Worm (Caenorhabditis elegans): ENCODE results near the gene B0554.7.

Gene B0554.7

ce11 chrV:459464-459863, 18.6 kb upstream of the B0554.7 start, which contains the start of gene nhr-203 (continued):
- TF ChIP-seq sdz-12 (GFP tag; optimal IDR thresholded peaks at IDR 0.05): no peak
- TF ChIP-seq Y105C5A.15 (GFP tag; IDR thresholded peaks at IDR 0.05): no peak
- no peak for TF ChIP-seq T26A8.4 (GFP tag; IDR thresholded peaks at IDR 0.05)
- TF ChIP-seq zag-1 (tag; optimal IDR thresholded peaks at IDR 0.05): no peak
- TF ChIP-seq daf-19 (GFP tag; conservative IDR thresholded peaks at IDR 0.05): no peak
- TF ChIP-seq daf-8 (GFP tag; IDR thresholded peaks at IDR 0.05): no peak
- no peak for TF ChIP-seq attf-4 (tag; optimal IDR thresholded peaks at IDR 0.05)
- no peak for TF ChIP-seq T20F7.1 (GFP tag; optimal IDR thresholded peaks at IDR 0.05)
- TF ChIP-seq ceh-44 (GFP tag; IDR thresholded peaks at IDR 0.05): no peak
- no peak for TF ChIP-seq Y75B8A.6 (GFP tag; IDR thresholded peaks at IDR 0.05)
- no peak for TF ChIP-seq arid-1 (GFP tag; conservative IDR thresholded peaks at IDR 0.05)
- TF ChIP-seq hif-1 (tag; optimal IDR thresholded peaks at IDR 0.05): peak in 1 of 2 experiments; percentile 14
- no peak for TF ChIP-seq pha-4 (GFP tag; IDR thresholded peaks at IDR 0.05)
- TF ChIP-seq pha-4 (tag; optimal IDR thresholded peaks at IDR 0.05): no peak
- no peak for TF ChIP-seq tag-97 (GFP tag; IDR thresholded peaks at IDR 0.05)
- no peak for TF ChIP-seq lim-7 (GFP tag; IDR thresholded peaks at IDR 0.05)
- no peak for TF ChIP-seq tra-1 (GFP tag; IDR thresholded peaks at IDR 0.05)
- TF ChIP-seq spr-3 (GFP tag; optimal IDR thresholded peaks at IDR 0.05): no peak
- TF ChIP-seq lsy-2 (tag; optimal IDR thresholded peaks at IDR 0.05): peak in 1 of 2 experiments; percentile 6
- TF ChIP-seq ama-1 (optimal IDR thresholded peaks at IDR 0.05): no peak
- TF ChIP-seq skn-1 (tag; optimal IDR thresholded peaks at IDR 0.05): no peak
- TF ChIP-seq nhr-10 (tag; optimal IDR thresholded peaks at IDR 0.05): no peak
- TF ChIP-seq nhr-237 (tag; optimal IDR thresholded peaks at IDR 0.05): no peak
- TF ChIP-seq daf-16 (GFP tag; optimal IDR thresholded peaks at IDR 0.05): no peak
- peak; percentile 81 for TF ChIP-seq daf-16 (tag; optimal IDR thresholded peaks at IDR 0.05)

DNA sequence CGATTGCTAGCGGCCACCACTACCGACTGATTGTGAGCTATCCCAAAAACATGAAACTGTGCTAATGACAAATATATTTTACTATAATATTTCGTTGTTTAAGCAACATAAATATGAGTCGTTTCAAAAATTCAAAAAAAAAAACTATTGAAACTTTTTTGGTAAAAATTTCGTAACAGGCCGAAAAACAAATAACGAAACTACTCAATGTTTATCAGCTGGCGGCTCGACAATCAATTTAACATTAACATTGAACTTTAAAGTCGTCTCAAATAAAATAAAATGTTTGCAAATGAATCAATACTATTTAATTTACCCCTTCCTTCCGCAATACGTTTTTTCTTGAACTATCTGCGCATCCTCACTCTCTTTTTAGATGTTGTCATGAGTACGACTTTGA, 17.0 kb upstream of the B0554.7 start:
- TF ChIP-seq dve-1 (tag; optimal IDR thresholded peaks at IDR 0.05; ENCODE audit: insufficient read depth) (peak; percentile 23), daf-16 (GFP tag; optimal IDR thresholded peaks at IDR 0.05) (no peak), daf-16 (tag; optimal IDR thresholded peaks at IDR 0.05) (peak; percentile 62), nhr-28 (tag; optimal IDR thresholded peaks at IDR 0.05) (peak; percentile 36), pqm-1 (tag; optimal IDR thresholded peaks at IDR 0.05) (peak; percentile 18), F37D6.2 (tag; optimal IDR thresholded peaks at IDR 0.05) (no peak)

- peak; percentile 53 for TF ChIP-seq aha-1 (tag)
- no peak for TF ChIP-seq F37D6.2 (tag; optimal IDR thresholded peaks at IDR 0.05)
These were observed 12.7 kb upstream of the B0554.7 start, which contains the start of gene nhr-98 for ce11 chrV:453569-453968. Gene nhr-98 (plus strand): TSS chrV:453869.

ce11 chrV:450757-451501, 10.1 kb upstream of the B0554.7 start, which contains the start of gene nhr-123:
Gene nhr-123 (plus strand): TSS chrV:451451.
- TF ChIP-seq ama-1 (optimal IDR thresholded peaks at IDR 0.05) (no peak), unc-62 (GFP tag; optimal IDR thresholded peaks at IDR 0.05 in 1 of 2) (peak in 1 of 2 experiments; percentile 25), unc-62 (tag; optimal IDR thresholded peaks at IDR 0.05) (no peak), zip-2 (tag; optimal IDR thresholded peaks at IDR 0.05) (no peak), php-3 (GFP tag; IDR thresholded peaks at IDR 0.05) (0 out of 2 replicates have a peak, but pooled peaks have one; percentile 21), snpc-4 (tag; optimal IDR thresholded peaks at IDR 0.05) (no peak), dve-1 (tag; optimal IDR thresholded peaks at IDR 0.05; ENCODE audit: insufficient read depth) (peak; percentile 5), daf-16 (GFP tag; optimal IDR thresholded peaks at IDR 0.05) (no peak), daf-16 (tag; optimal IDR thresholded peaks at IDR 0.05) (peak; percentile 67), ceh-62 (tag; optimal IDR thresholded peaks at IDR 0.05) (no peak), D1046.2 (GFP tag; IDR thresholded peaks at IDR 0.05) (no peak), nhr-111 (GFP tag; optimal IDR thresholded peaks at IDR 0.05) (no peak), ceh-32 (tag; optimal IDR thresholded peaks at IDR 0.05; ENCODE audit: poor library complexity) (no peak), saeg-2 (GFP tag; IDR thresholded peaks at IDR 0.05) (no peak), nhr-28 (tag; optimal IDR thresholded peaks at IDR 0.05) (peak; percentile 46), nhr-102 (tag; optimal IDR thresholded peaks at IDR 0.05) (no peak)
